Worm (Caenorhabditis elegans) whole organism, L4 larva: Measurements from ENCODE around the gene ZK1320.3.

Experiments
- F37D6.2 ChIP-seq: sonication (generic microtip); optimal IDR thresholded peaks from 2 replicates; lab custom pipeline; 2016; ENCODE audit warnings: mild to moderate bottlenecking, missing genetic modification characterization, missing compliant biosample characterization
- F44E2.7 ChIP-seq: fragments of 200-800 bp; sonication (Bioruptor generic); IDR thresholded peaks from 2 replicates; pipeline ENCODE4 v2.1.2; 2022; ENCODE audit warnings: missing genetic modification characterization, missing compliant biosample characterization
- Y48G9A.11 ChIP-seq: fragments of 200-800 bp; sonication (Bioruptor generic); IDR thresholded peaks from 2 replicates; pipeline ENCODE4 v1.3.6; 2022; ENCODE audit warnings: missing genetic modification reagents, missing genetic modification characterization, missing compliant biosample characterization
- Y5F2A.4 ChIP-seq: fragments of 200-800 bp; sonication (Bioruptor generic); optimal IDR thresholded peaks from 2 replicates; lab custom pipeline; 2018; ENCODE audit warnings: mild to moderate bottlenecking, missing genetic modification characterization, missing compliant biosample characterization
- ZK546.5 ChIP-seq, 2 experiments: sonication (generic microtip); optimal IDR thresholded peaks; 2 replicates each; lab custom pipeline; 2017; ENCODE audit warnings: missing biosample characterization in 2 of 2, missing genetic modification characterization in 2 of 2
- aha-1 ChIP-seq: fragments of 150-350 bp; peaks from one replicate; lab custom pipeline; 2014; ENCODE audit warnings: missing biosample characterization, missing genetic modification characterization
- aly-2 ChIP-seq: sonication (generic microtip); optimal IDR thresholded peaks from 2 replicates; lab custom pipeline; 2018; ENCODE audit warnings: missing biosample characterization, missing genetic modification characterization
- ceh-20 ChIP-seq: fragments of 200-800 bp; sonication (Bioruptor generic); IDR thresholded peaks from 2 replicates; pipeline ENCODE4 v1.3.6; 2022; ENCODE audit warnings: missing genetic modification reagents, missing genetic modification characterization, missing compliant biosample characterization
- ceh-28 ChIP-seq: fragments of 150-350 bp; optimal IDR thresholded peaks from 2 replicates; lab custom pipeline; 2014; ENCODE audit warnings: missing biosample characterization, missing genetic modification reagents, missing genetic modification characterization
- ces-1 ChIP-seq: fragments of 150-350 bp; sonication (generic microtip); optimal IDR thresholded peaks from 4 replicates; lab custom pipeline; 2014; ENCODE audit warnings: missing biosample characterization, missing genetic modification reagents, missing genetic modification characterization
- daf-16 ChIP-seq, 3 experiments: sonication (generic microtip); optimal IDR thresholded peaks; 2 replicates each; lab custom pipeline; 2016 to 2017; ENCODE audit warnings: missing genetic modification characterization in 3 of 3, missing genetic modification reagents in 3 of 3, mild to moderate bottlenecking in 2 of 3, missing compliant biosample characterization in 2 of 3, missing biosample characterization in 1 of 3, moderate library complexity in 1 of 3
- daf-19 ChIP-seq: fragments of 200-800 bp; sonication (Bioruptor generic); conservative IDR thresholded peaks from 2 replicates; pipeline ENCODE4 v1.3.6; 2022; ENCODE audit warnings: missing genetic modification characterization, missing compliant biosample characterization
- dmd-6 ChIP-seq: fragments of 200-800 bp; sonication (Bioruptor generic); IDR thresholded peaks from 2 replicates; pipeline ENCODE4 v1.3.6; 2022; ENCODE audit warnings: missing genetic modification reagents, missing genetic modification characterization, missing compliant biosample characterization
- dmd-8 ChIP-seq: fragments of 200-800 bp; sonication (Bioruptor generic); IDR thresholded peaks from 2 replicates; pipeline ENCODE4 v1.3.6; 2022; ENCODE audit warnings: missing genetic modification characterization, missing compliant biosample characterization
- dmd-9 ChIP-seq: fragments of 200-800 bp; sonication (Bioruptor generic); IDR thresholded peaks from 2 replicates; pipeline ENCODE4 v1.3.6; 2022; ENCODE audit warnings: missing genetic modification reagents, missing genetic modification characterization, missing compliant biosample characterization
- duxl-1 ChIP-seq: sonication (generic microtip); optimal IDR thresholded peaks from 2 replicates; lab custom pipeline; 2016; ENCODE audit warnings: mild to moderate bottlenecking, missing genetic modification characterization, moderate library complexity, missing compliant biosample characterization; ENCODE audit not compliant: poor library complexity
- gei-8 ChIP-seq: fragments of 200-800 bp; sonication (Bioruptor generic); optimal IDR thresholded peaks from 2 replicates; lab custom pipeline; 2018; ENCODE audit warnings: mild to moderate bottlenecking, missing genetic modification characterization, missing compliant biosample characterization
- hif-1 ChIP-seq, 2 experiments: sonication (generic microtip); optimal IDR thresholded peaks; 2 replicates each; lab custom pipeline; 2016 to 2017; ENCODE audit warnings: missing compliant biosample characterization in 2 of 2, missing genetic modification characterization in 2 of 2, missing genetic modification reagents in 2 of 2, missing genotype in 2 of 2, mild to moderate bottlenecking in 1 of 2
- hlh-11 ChIP-seq: fragments of 200-800 bp; sonication (Bioruptor generic); optimal IDR thresholded peaks from 2 replicates; lab custom pipeline; 2018; ENCODE audit warnings: mild to moderate bottlenecking, missing genetic modification characterization, missing compliant biosample characterization
- hlh-30 ChIP-seq: sonication (generic microtip); optimal IDR thresholded peaks from 2 replicates; lab custom pipeline; 2017; ENCODE audit warnings: antibody characterized with exemption, mild to moderate bottlenecking, missing genetic modification characterization, missing compliant biosample characterization; ENCODE audit not compliant: insufficient read depth
- jun-1 ChIP-seq: fragments of 150-350 bp; optimal IDR thresholded peaks from 2 replicates; lab custom pipeline; 2014; ENCODE audit warnings: missing biosample characterization, missing genetic modification reagents, missing genetic modification characterization
- lim-7 ChIP-seq: fragments of 200-800 bp; sonication (Bioruptor generic); IDR thresholded peaks from 2 replicates; pipeline ENCODE4 v1.3.6; 2022; ENCODE audit warnings: missing genetic modification characterization, missing compliant biosample characterization
- lin-29 ChIP-seq: fragments of 200-800 bp; sonication (Bioruptor generic); IDR thresholded peaks from 2 replicates; pipeline ENCODE4 v1.3.6; 2022; ENCODE audit warnings: missing genetic modification reagents, missing genetic modification characterization, missing compliant biosample characterization
- lin-38 ChIP-seq: fragments of 200-800 bp; sonication (Bioruptor generic); IDR thresholded peaks from 2 replicates; pipeline ENCODE4 v1.3.6; 2022; ENCODE audit warnings: missing genetic modification reagents, missing genetic modification characterization, missing compliant biosample characterization
- lir-3 ChIP-seq: sonication (generic microtip); optimal IDR thresholded peaks from 2 replicates; lab custom pipeline; 2016; ENCODE audit warnings: mild to moderate bottlenecking, missing genetic modification characterization, missing compliant biosample characterization
- lsy-2 ChIP-seq, 2 experiments: fragments of 150-350 bp in 1 of 2; sonication (generic microtip) in 1 of 2; optimal IDR thresholded peaks; 2 replicates each; lab custom pipeline; 2014 to 2017; ENCODE audit warnings: missing biosample characterization in 2 of 2, missing genetic modification characterization in 2 of 2
- mdl-1 ChIP-seq, 2 experiments: fragments of 150-350 bp in 1 of 2; sonication (generic microtip) in 1 of 2; optimal IDR thresholded peaks; 2 replicates each; lab custom pipeline; 2014 to 2017; ENCODE audit warnings: missing biosample characterization in 2 of 2, missing genetic modification characterization in 2 of 2
- mep-1 ChIP-seq: fragments of 150-350 bp; sonication (generic microtip); optimal IDR thresholded peaks from 3 replicates; lab custom pipeline; 2014; ENCODE audit warnings: missing biosample characterization, missing genetic modification characterization
- mxl-2 ChIP-seq: fragments of 200-800 bp; sonication (Bioruptor generic); conservative IDR thresholded peaks from 2 replicates; pipeline ENCODE4 v1.3.6; 2022; ENCODE audit warnings: missing genetic modification reagents, missing genetic modification characterization, missing compliant biosample characterization
- nhr-10 ChIP-seq: fragments of 150-350 bp; optimal IDR thresholded peaks from 2 replicates; lab custom pipeline; 2014; ENCODE audit warnings: missing biosample characterization, missing genetic modification characterization
- nhr-102 ChIP-seq: sonication (generic microtip); optimal IDR thresholded peaks from 2 replicates; lab custom pipeline; 2016; ENCODE audit warnings: mild to moderate bottlenecking, missing genetic modification characterization, moderate library complexity, missing compliant biosample characterization
- nhr-11 ChIP-seq: fragments of 150-350 bp; optimal IDR thresholded peaks from 2 replicates; lab custom pipeline; 2014; ENCODE audit warnings: missing biosample characterization, missing genetic modification characterization
- nhr-41 ChIP-seq: fragments of 200-800 bp; sonication (Bioruptor generic); IDR thresholded peaks from 2 replicates; pipeline ENCODE4 v1.3.6; 2022; ENCODE audit warnings: missing genetic modification reagents, missing genetic modification characterization, missing compliant biosample characterization
- nhr-42 ChIP-seq: fragments of 200-800 bp; sonication (Bioruptor generic); IDR thresholded peaks from 2 replicates; pipeline ENCODE4 v1.3.6; 2022; ENCODE audit warnings: missing genetic modification characterization, missing compliant biosample characterization
- nhr-48 ChIP-seq: sonication (generic microtip); optimal IDR thresholded peaks from 2 replicates; lab custom pipeline; 2016; ENCODE audit warnings: mild to moderate bottlenecking, missing genetic modification characterization, missing compliant biosample characterization
- nhr-77 ChIP-seq: fragments of 150-350 bp; optimal IDR thresholded peaks from 2 replicates; lab custom pipeline; 2014; ENCODE audit warnings: missing biosample characterization, missing genetic modification characterization
- pha-4 ChIP-seq, 2 experiments: fragments of 150-350 bp in 1 of 2; fragments of 200-800 bp in 1 of 2; sonication (Bioruptor generic) in 1 of 2; IDR thresholded peaks in 1 of 2; optimal IDR thresholded peaks in 1 of 2; 2 replicates each; pipeline versions ENCODE4 v1.3.6 to Lab custom; 2014 to 2022; ENCODE audit warnings: missing genetic modification characterization in 2 of 2, missing genetic modification reagents in 2 of 2, missing biosample characterization in 1 of 2, missing compliant biosample characterization in 1 of 2
- pqm-1 ChIP-seq: sonication (generic microtip); optimal IDR thresholded peaks from 2 replicates; lab custom pipeline; 2017; ENCODE audit warnings: missing biosample characterization, missing genetic modification characterization
- spr-3 ChIP-seq: fragments of 200-800 bp; sonication (Bioruptor generic); optimal IDR thresholded peaks from 2 replicates; lab custom pipeline; 2018; ENCODE audit warnings: mild to moderate bottlenecking, missing genetic modification characterization, missing compliant biosample characterization
- tag-97 ChIP-seq: fragments of 200-800 bp; sonication (Bioruptor generic); IDR thresholded peaks from 2 replicates; pipeline ENCODE4 v1.3.6; 2022; ENCODE audit warnings: missing genetic modification characterization, missing compliant biosample characterization
- unc-130 ChIP-seq: sonication (generic microtip); optimal IDR thresholded peaks from 2 replicates; lab custom pipeline; 2016; ENCODE audit warnings: missing genetic modification reagents, missing genetic modification characterization, missing compliant biosample characterization
- unc-62 ChIP-seq, 3 experiments: fragments of 150-350 bp in 1 of 3; sonication (generic microtip); optimal IDR thresholded peaks in 2 of 3; peaks in 1 of 3; 1 replicate in 1 of 3; 2 replicates in 2 of 3; lab custom pipeline; 2014 to 2017; ENCODE audit warnings: missing biosample characterization in 3 of 3, missing genetic modification characterization in 3 of 3, missing genetic modification reagents in 3 of 3, missing genotype in 1 of 3
- zag-1 ChIP-seq: fragments of 150-350 bp; optimal IDR thresholded peaks from 2 replicates; lab custom pipeline; 2014; ENCODE audit warnings: missing biosample characterization, missing genetic modification characterization
- zfp-3 ChIP-seq: fragments of 200-800 bp; sonication (Bioruptor generic); conservative IDR thresholded peaks from 2 replicates; pipeline ENCODE4 v1.3.6; 2022; ENCODE audit warnings: missing genetic modification reagents, missing genetic modification characterization, missing compliant biosample characterization
- zip-11 ChIP-seq: fragments of 200-800 bp; sonication (Bioruptor generic); IDR thresholded peaks from 2 replicates; pipeline ENCODE4 v1.3.6; 2022; ENCODE audit warnings: missing genetic modification characterization, missing compliant biosample characterization
- zip-2 ChIP-seq: fragments of 150-350 bp; optimal IDR thresholded peaks from 2 replicates; lab custom pipeline; 2014; ENCODE audit warnings: missing biosample characterization, missing genetic modification characterization
- ztf-11 ChIP-seq: fragments of 150-350 bp; optimal IDR thresholded peaks from 2 replicates; lab custom pipeline; 2014; ENCODE audit warnings: missing biosample characterization, missing genetic modification characterization

ZK1320.3 gene

DNA sequence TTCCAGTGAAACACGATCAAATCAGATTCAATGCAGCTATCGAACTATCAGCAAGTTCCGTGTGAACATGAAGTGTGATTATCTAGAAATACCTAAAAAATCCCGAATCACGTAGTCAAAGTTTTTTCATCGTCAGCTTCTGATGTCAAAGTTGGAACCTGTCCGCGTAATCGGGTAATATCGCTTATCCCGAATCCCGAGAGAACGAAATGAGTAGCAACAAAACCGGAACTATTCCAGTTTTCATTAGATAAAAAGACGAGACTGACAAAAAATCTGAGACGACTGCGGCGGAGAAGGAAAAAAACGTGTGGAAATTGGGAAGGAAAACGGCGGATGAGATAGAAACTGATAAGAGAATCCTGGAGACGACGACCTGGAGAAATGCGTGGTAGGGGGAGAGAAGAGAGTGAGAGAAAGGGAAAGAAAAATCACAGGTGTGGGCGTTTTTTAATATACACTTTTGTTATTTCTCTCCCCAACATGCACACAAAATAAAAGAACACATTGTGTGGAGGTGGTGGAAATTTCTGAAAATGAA is 40.2 kb downstream of the ZK1320.3 start (continued):
- TF ChIP-seq unc-130 (GFP tag; lab: Kevin White, UChicago) (no peak), nhr-48 (tag; lab: Kevin White, UChicago) (peak; percentile 35), lsy-2 (tag; optimal IDR thresholded peaks at IDR 0.05; lab: Kevin White, UChicago) (peak in 1 of 2 experiments; percentile 9), ceh-20 (GFP tag; lab: Robert Waterston, UW) (no peak), nhr-42 (GFP tag; lab: Robert Waterston, UW) (no peak), hlh-30 (tag; lab: Kevin White, UChicago) (peak; percentile 34), lim-7 (GFP tag; lab: Robert Waterston, UW) (no peak), dmd-6 (GFP tag; lab: Robert Waterston, UW) (no peak), lir-3 (tag; lab: Kevin White, UChicago) (no peak), lin-29 (GFP tag; lab: Robert Waterston, UW) (no peak), lin-38 (peak; percentile 7; the same call in 1 of the 2 replicates), pha-4 (GFP tag; IDR thresholded peaks at IDR 0.05; lab: Robert Waterston, UW) (no peak), pha-4 (tag; optimal IDR thresholded peaks at IDR 0.05; lab: Kevin White, UChicago) (no peak), nhr-11 (tag; lab: Kevin White, UChicago) (peak; percentile 24), nhr-10 (no peak), zag-1 (no peak), ztf-11 (tag; lab: Kevin White, UChicago) (no peak), spr-3 (GFP tag; lab: Kevin White, UChicago) (no peak), Y5F2A.4 (no peak), ZK546.5 (tag; optimal IDR thresholded peaks at IDR 0.05; lab: Kevin White, UChicago) (no peak), tag-97 (GFP tag; lab: Robert Waterston, UW) (no peak)

DNA sequence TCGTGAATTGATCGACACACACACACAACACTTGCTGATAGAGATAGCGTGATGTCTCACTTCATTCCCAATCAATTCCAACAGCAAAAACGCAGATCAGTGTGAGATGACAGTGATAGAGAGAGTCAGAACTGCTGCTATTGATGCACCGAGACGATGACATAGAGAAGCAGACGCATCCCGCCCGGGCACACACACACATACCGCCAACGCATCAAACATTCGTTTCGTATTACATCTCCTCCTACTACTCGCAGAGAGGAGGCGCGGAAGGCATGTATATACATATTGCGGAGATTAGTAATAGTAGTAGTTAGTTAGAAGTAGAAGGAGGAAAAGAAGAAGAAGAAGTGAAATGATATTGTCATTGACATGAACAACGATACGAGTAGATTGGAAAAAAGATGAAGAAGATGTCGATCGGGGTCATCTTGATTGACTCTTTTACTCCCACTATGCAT is 40.8 kb downstream of the ZK1320.3 start:
- no peak for TF ChIP-seq lin-29 (GFP tag; lab: Robert Waterston, UW)
- TF ChIP-seq dmd-6 (GFP tag; lab: Robert Waterston, UW): peak; percentile 76
- TF ChIP-seq dmd-9 (GFP tag; lab: Robert Waterston, UW): no peak
- peak; percentile 22 for TF ChIP-seq ceh-28 (tag; lab: Kevin White, UChicago)
- no peak for TF ChIP-seq zfp-3 (GFP tag; lab: Robert Waterston, UW)
- TF ChIP-seq unc-62 (GFP tag; optimal IDR thresholded peaks at IDR 0.05 in 1 of 2; lab: Kevin White, UChicago): peak in 1 of 2 experiments; percentile 42
- no peak for TF ChIP-seq unc-62 (tag; optimal IDR thresholded peaks at IDR 0.05; lab: Kevin White, UChicago)
- TF ChIP-seq aly-2 (tag; lab: Kevin White, UChicago): no peak
- TF ChIP-seq F37D6.2 (tag; lab: Kevin White, UChicago): no peak
- TF ChIP-seq Y48G9A.11 (GFP tag; lab: Robert Waterston, UW): no peak
- peak; percentile 41 for TF ChIP-seq pqm-1 (tag; lab: Kevin White, UChicago)
- no peak for TF ChIP-seq duxl-1
- no peak for TF ChIP-seq hif-1 (tag; optimal IDR thresholded peaks at IDR 0.05; lab: Kevin White, UChicago)
- no peak for TF ChIP-seq nhr-48 (tag; lab: Kevin White, UChicago)
- peak; percentile 3 for TF ChIP-seq nhr-77 (tag; lab: Kevin White, UChicago)
- peak; percentile 76 for TF ChIP-seq aha-1 (tag; lab: Kevin White, UChicago)
- no peak for TF ChIP-seq daf-16 (GFP tag; optimal IDR thresholded peaks at IDR 0.05; lab: Kevin White, UChicago)
- TF ChIP-seq daf-16 (tag; optimal IDR thresholded peaks at IDR 0.05; lab: Kevin White, UChicago): peak; percentile 68
- peak; percentile 79 for TF ChIP-seq nhr-11 (tag; lab: Kevin White, UChicago)
- no peak for TF ChIP-seq ces-1 (GFP tag; lab: Kevin White, UChicago)
- TF ChIP-seq mxl-2 (GFP tag; lab: Robert Waterston, UW): 0 out of 2 replicates have a peak, but pooled peaks have one; percentile 33
- peak; percentile 92 for TF ChIP-seq hlh-11
- TF ChIP-seq nhr-41 (GFP tag; lab: Robert Waterston, UW): 0 out of 2 replicates have a peak, but pooled peaks have one; percentile 53
- peak; percentile 1 for TF ChIP-seq nhr-102
- no peak for TF ChIP-seq zip-11 (GFP tag; lab: Robert Waterston, UW)
- TF ChIP-seq F44E2.7 (GFP tag; lab: Robert Waterston, UW): no peak
- TF ChIP-seq daf-19 (GFP tag; lab: Robert Waterston, UW): no peak
- no peak for TF ChIP-seq jun-1
- no peak for TF ChIP-seq zip-2 (tag; lab: Kevin White, UChicago)
- TF ChIP-seq mdl-1 (tag; optimal IDR thresholded peaks at IDR 0.05; lab: Kevin White, UChicago): peak in 1 of 2 experiments; percentile 74
- TF ChIP-seq pha-4 (GFP tag; IDR thresholded peaks at IDR 0.05; lab: Robert Waterston, UW): peak; percentile 66
- peak; percentile 18 for TF ChIP-seq pha-4 (tag; optimal IDR thresholded peaks at IDR 0.05; lab: Kevin White, UChicago)
- TF ChIP-seq gei-8 (GFP tag; lab: Kevin White, UChicago): no peak
- no peak for TF ChIP-seq lim-7 (GFP tag; lab: Robert Waterston, UW)
- TF ChIP-seq mep-1 (tag; lab: Kevin White, UChicago): peak; percentile 75
- TF ChIP-seq dmd-8 (GFP tag; lab: Robert Waterston, UW): no peak
